Fruit fly (Drosophila melanogaster): Measurements from ENCODE around the gene alpha-Man-Ib.
A peak's percentile ranks its signal among the peaks of the same experiment; 100 is the strongest.

Gene alpha-Man-Ib

dm6 chr3R:29124128-29124527, 11.5 kb upstream of the alpha-Man-Ib start (continued):
- TF ChIP-seq CG31388 (GFP tag; optimal IDR thresholded peaks at IDR 0.05), result no peak
- peak; percentile 2 for TF ChIP-seq Usf (GFP tag; optimal IDR thresholded peaks at IDR 0.05)
- no peak for TF ChIP-seq Hr78 (GFP tag; optimal IDR thresholded peaks at IDR 0.05)
- peak; percentile 20 for TF ChIP-seq CG15514 (GFP tag; optimal IDR thresholded peaks at IDR 0.05)
- TF ChIP-seq Dek (tag; optimal IDR thresholded peaks at IDR 0.05), result peak; percentile 32
- TF ChIP-seq Abd-B (GFP tag; optimal IDR thresholded peaks at IDR 0.05), result peak; percentile 53
- no peak for TF ChIP-seq CG6791 (GFP tag; IDR thresholded peaks at IDR 0.05; ENCODE audit: partially characterized antibody)
- peak; percentile 4 for TF ChIP-seq CG1647 (GFP tag; optimal IDR thresholded peaks at IDR 0.05)
- TF ChIP-seq Ptx1 (GFP tag; IDR thresholded peaks at IDR 0.05), result peak; percentile 81
- TF ChIP-seq CG31224 (GFP tag; IDR thresholded peaks at IDR 0.05), result 0 out of 2 replicates have a peak, but pooled peaks have one; percentile 36
- TF ChIP-seq slp2 (GFP tag; optimal IDR thresholded peaks at IDR 0.05), result peak; percentile 6
- peak; percentile 11 for TF ChIP-seq CG10543 (GFP tag; optimal IDR thresholded peaks at IDR 0.05)
- no peak for TF ChIP-seq fru (optimal IDR thresholded peaks at IDR 0.05)
- no peak for TF ChIP-seq pros (GFP tag; optimal IDR thresholded peaks at IDR 0.05)
- no peak for TF ChIP-seq Hr39 (optimal IDR thresholded peaks at IDR 0.05)
- TF ChIP-seq CG12104 (GFP tag; optimal IDR thresholded peaks at IDR 0.05), result peak; percentile 39
- no peak for TF ChIP-seq CG18476 (GFP tag; optimal IDR thresholded peaks at IDR 0.05)
- peak; percentile 32 for TF ChIP-seq tin (GFP tag; optimal IDR thresholded peaks at IDR 0.05)
- TF ChIP-seq CG17186 (GFP tag; optimal IDR thresholded peaks at IDR 0.05), result no peak
- TF ChIP-seq wdn (GFP tag; IDR thresholded peaks at IDR 0.05), result peak; percentile 72
- TF ChIP-seq CG14667 (GFP tag; IDR thresholded peaks at IDR 0.05), result peak; percentile 72
- peak; percentile 49 for TF ChIP-seq bcd (GFP tag; optimal IDR thresholded peaks at IDR 0.05)
- peak; percentile 25 for TF ChIP-seq CG33213 (GFP tag; optimal IDR thresholded peaks at IDR 0.05)
- TF ChIP-seq CG12769 (tag; optimal IDR thresholded peaks at IDR 0.05), result peak; percentile 79
- TF ChIP-seq CG14860 (GFP tag; IDR thresholded peaks at IDR 0.05; ENCODE audit: partially characterized antibody), result no peak
- TF ChIP-seq eyg (GFP tag; optimal IDR thresholded peaks at IDR 0.05), result no peak
- TF ChIP-seq Dip3 (GFP tag; optimal IDR thresholded peaks at IDR 0.05), result peak; percentile 44
- TF ChIP-seq MTF-1 (GFP tag; optimal IDR thresholded peaks at IDR 0.05; ENCODE audit: borderline replicate concordance), result no peak
- peak; percentile 31 for TF ChIP-seq Nf-YB (GFP tag; optimal IDR thresholded peaks at IDR 0.05)
- peak; percentile 51 for TF ChIP-seq CG17385 (GFP tag; optimal IDR thresholded peaks at IDR 0.05)
- TF ChIP-seq CG11723 (GFP tag; optimal IDR thresholded peaks at IDR 0.05), result no peak
- TF ChIP-seq cato (GFP tag; optimal IDR thresholded peaks at IDR 0.05; ENCODE audit: borderline replicate concordance), result peak; percentile 42
- TF ChIP-seq HHEX (GFP tag; optimal IDR thresholded peaks at IDR 0.05), result peak; percentile 45
- TF ChIP-seq crp (GFP tag; optimal IDR thresholded peaks at IDR 0.05), result no peak
- peak; percentile 50 for TF ChIP-seq Oli (tag; optimal IDR thresholded peaks at IDR 0.05)
- TF ChIP-seq ab (GFP tag; optimal IDR thresholded peaks at IDR 0.05), result no peak
- TF ChIP-seq sd (tag; optimal IDR thresholded peaks at IDR 0.05), result peak; percentile 87
- peak; percentile 73 for TF ChIP-seq tgo (GFP tag; IDR thresholded peaks at IDR 0.05)
- no peak for TF ChIP-seq CG15479 (GFP tag; optimal IDR thresholded peaks at IDR 0.05)
- peak; percentile 25 for TF ChIP-seq CG3995 (GFP tag; optimal IDR thresholded peaks at IDR 0.05)
- no peak for TF ChIP-seq CG4282 (GFP tag; optimal IDR thresholded peaks at IDR 0.05)
- no peak for TF ChIP-seq inv (GFP tag; IDR thresholded peaks at IDR 0.05; ENCODE audit: partially characterized antibody)
- TF ChIP-seq jumu (GFP tag; optimal IDR thresholded peaks at IDR 0.05), result peak; percentile 77
- peak; percentile 26 for TF ChIP-seq CG5245 (GFP tag; optimal IDR thresholded peaks at IDR 0.05)
- TF ChIP-seq CG16813 (GFP tag; IDR thresholded peaks at IDR 0.05; ENCODE audit: partially characterized antibody), result no peak
- no peak for TF ChIP-seq Dll (GFP tag; IDR thresholded peaks at IDR 0.05; ENCODE audit: partially characterized antibody)
- TF ChIP-seq Scr (GFP tag; IDR thresholded peaks at IDR 0.05; ENCODE audit: partially characterized antibody), result no peak
- peak; percentile 65 for TF ChIP-seq CG18599 (GFP tag; optimal IDR thresholded peaks at IDR 0.05)
- no peak for TF ChIP-seq CG34224 (GFP tag; IDR thresholded peaks at IDR 0.05; ENCODE audit: partially characterized antibody)
- peak; percentile 56 for TF ChIP-seq Rx (GFP tag; IDR thresholded peaks at IDR 0.05)
